Worm (Caenorhabditis elegans) whole organism, midembryonic: ENCODE measurements around the gene C05B5.4.

Experiments used
- T22C8.4 ChIP-seq: fragments of 200-800 bp; sonication (Bioruptor generic); IDR thresholded peaks from 2 replicates; pipeline ENCODE4 v1.3.6; 2022; ENCODE audit warnings: missing genetic modification characterization, missing compliant biosample characterization
- med-1 ChIP-seq: sonication (generic microtip); optimal IDR thresholded peaks from 2 replicates; lab custom pipeline; 2017; ENCODE audit warnings: missing genetic modification characterization, mild to moderate bottlenecking, missing compliant biosample characterization, antibody characterized with exemption, missing genetic modification reagents; ENCODE audit not compliant: insufficient read depth

DNA sequence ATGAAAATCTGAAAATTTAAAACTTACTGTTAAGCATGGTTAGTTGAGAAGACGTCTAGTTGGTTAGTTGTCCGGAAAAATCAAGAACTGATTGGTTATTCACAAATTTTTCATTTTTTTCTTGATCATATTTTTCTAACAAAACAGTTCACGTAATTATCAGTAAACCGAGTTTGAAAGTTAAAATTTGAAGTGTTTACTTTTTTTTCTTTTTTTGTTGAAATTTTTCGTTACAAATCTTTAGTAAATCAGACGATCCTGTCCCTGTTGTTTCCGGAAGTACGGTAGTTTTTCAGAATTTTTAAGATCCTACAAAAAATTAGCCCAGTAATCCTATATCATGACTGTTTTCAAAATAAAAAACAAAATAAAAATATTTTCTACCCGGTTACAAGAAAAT lies 6.7 kb downstream of the C05B5.4 start, which contains the start of gene C05B5.2:
- no peak for TF ChIP-seq med-1 (GFP tag; lab: Kevin White, UChicago)
- TF ChIP-seq T22C8.4: no peak
